Worm (Caenorhabditis elegans): Measurements from ENCODE around the gene ttr-7.

Gene ttr-7

ce11 chrIII:623754-624153 is 17.9 kb downstream of the ttr-7 start (continued):
- TF ChIP-seq aptf-3 (GFP tag; IDR thresholded peaks at IDR 0.05) (no peak), nfya-2 (GFP tag; IDR thresholded peaks at IDR 0.05) (no peak), F33H1.4 (GFP tag; IDR thresholded peaks at IDR 0.05) (no peak), Y95B8A.8 (GFP tag; IDR thresholded peaks at IDR 0.05) (0 out of 2 replicates have a peak, but pooled peaks have one; percentile 12), ekl-4 (GFP tag; IDR thresholded peaks at IDR 0.05) (peak; percentile 60), F49E8.2 (tag; optimal IDR thresholded peaks at IDR 0.05; ENCODE audit: insufficient read depth) (no peak), pha-4 (tag; optimal IDR thresholded peaks at IDR 0.05) (peak; percentile 90), mcd-1 (GFP tag; IDR thresholded peaks at IDR 0.05) (peak; percentile 70), tlf-1 (GFP tag; optimal IDR thresholded peaks at IDR 0.05) (peak; percentile 67), athp-1 (tag; optimal IDR thresholded peaks at IDR 0.05) (peak; percentile 44), zfh-2 (GFP tag; conservative IDR thresholded peaks at IDR 0.05) (peak; percentile 97), madf-6 (GFP tag; IDR thresholded peaks at IDR 0.05) (no peak), attf-3 (GFP tag; conservative IDR thresholded peaks at IDR 0.05) (no peak), Y53G8AR.9 (GFP tag; conservative IDR thresholded peaks at IDR 0.05) (peak; percentile 53; the same call in 1 of the 2 replicates), nhr-90 (tag; optimal IDR thresholded peaks at IDR 0.05) (peak; percentile 56), tbp1 (GFP tag; optimal IDR thresholded peaks at IDR 0.05) (peak; percentile 69), hsf-1 (GFP tag; IDR thresholded peaks at IDR 0.05) (no peak), lir-1 (GFP tag; conservative IDR thresholded peaks at IDR 0.05) (peak; percentile 37; the same call in 1 of the 2 replicates), dpl-1 (GFP tag; optimal IDR thresholded peaks at IDR 0.05) (no peak), lin-35 (GFP tag; optimal IDR thresholded peaks at IDR 0.05) (peak in 1 of 3 experiments; percentile 18), repo-1 (tag; optimal IDR thresholded peaks at IDR 0.05) (peak; percentile 25), gei-17 (GFP tag; optimal IDR thresholded peaks at IDR 0.05) (peak; percentile 42), attf-6 (GFP tag; IDR thresholded peaks at IDR 0.05) (no peak), nfya-1 (tag; optimal IDR thresholded peaks at IDR 0.05; ENCODE audit: borderline replicate concordance, insufficient read depth) (no peak), snpc-1.3 (tag; optimal IDR thresholded peaks at IDR 0.05; ENCODE audit: insufficient read depth) (no peak), F23B12.7 (tag; optimal IDR thresholded peaks at IDR 0.05; ENCODE audit: insufficient read depth) (peak; percentile 9), snpc-4 (GFP tag; optimal IDR thresholded peaks at IDR 0.05) (no peak), snpc-4 (tag; optimal IDR thresholded peaks at IDR 0.05) (peak; percentile 56 to 78 (median 67)), let-607 (tag; optimal IDR thresholded peaks at IDR 0.05) (peak; percentile 70 to 76), cebp-1 (GFP tag; IDR thresholded peaks at IDR 0.05) (peak; percentile 49; the same call in 1 of the 2 replicates), cebp-1 (tag; optimal IDR thresholded peaks at IDR 0.05) (peak; percentile 84), F22D6.2 (tag; optimal IDR thresholded peaks at IDR 0.05) (peak; percentile 20)

ce11 chrIII:626091-626490 is 20.3 kb downstream of the ttr-7 start:
- no peak for TF ChIP-seq Y67H2A.10 (GFP tag; conservative IDR thresholded peaks at IDR 0.05)
- no peak for TF ChIP-seq ccch-3 (GFP tag; optimal IDR thresholded peaks at IDR 0.05)
- TF ChIP-seq C17E4.6 (GFP tag; IDR thresholded peaks at IDR 0.05), result no peak
- no peak for TF ChIP-seq lin-40 (tag; optimal IDR thresholded peaks at IDR 0.05)
- TF ChIP-seq K12H6.12 (tag; optimal IDR thresholded peaks at IDR 0.05), result no peak
- no peak for TF ChIP-seq snpc-1.3 (tag; optimal IDR thresholded peaks at IDR 0.05; ENCODE audit: insufficient read depth)
- TF ChIP-seq F52B5.7 (tag; optimal IDR thresholded peaks at IDR 0.05), result no peak
- no peak for TF ChIP-seq mel-28 (tag; optimal IDR thresholded peaks at IDR 0.05; ENCODE audit: borderline replicate concordance)
- TF ChIP-seq madf-3 (GFP tag; IDR thresholded peaks at IDR 0.05), result no peak
- TF ChIP-seq egrh-3 (GFP tag; IDR thresholded peaks at IDR 0.05), result no peak
- no peak for TF ChIP-seq B0035.1 (tag; optimal IDR thresholded peaks at IDR 0.05)

Measured in whole organism, young adult.